Fruit fly (Drosophila melanogaster) whole organism, adult: ENCODE data around the gene CG9008.

Source experiments
- CG7101 ChIP-seq: fragments of 200-800 bp; sonication (Bioruptor generic); optimal IDR thresholded peaks from 2 replicates; lab custom pipeline; 2018; ENCODE audit warnings: missing biosample characterization, mild to moderate bottlenecking, missing genetic modification characterization, moderate library complexity
- Clk ChIP-seq: fragments of 200-800 bp; sonication (Bioruptor generic); optimal IDR thresholded peaks from 2 replicates; lab custom pipeline; 2017; ENCODE audit warnings: missing biosample characterization, missing genetic modification characterization
- Hr96 ChIP-seq: fragments of 200-800 bp; sonication (Bioruptor generic); optimal IDR thresholded peaks from 2 replicates; lab custom pipeline; 2016; ENCODE audit warnings: missing biosample characterization, missing genetic modification characterization
- tj ChIP-seq: fragments of 200-800 bp; sonication (Bioruptor generic); optimal IDR thresholded peaks from 3 replicates; lab custom pipeline; 2017; ENCODE audit warnings: missing biosample characterization, mild to moderate bottlenecking, missing genetic modification characterization, moderate library complexity

- TF ChIP-seq Clk (GFP tag; lab: Kevin White, UChicago), result no peak
- no peak for TF ChIP-seq tj (GFP tag; lab: Kevin White, UChicago)
- TF ChIP-seq Hr96 (GFP tag; lab: Kevin White, UChicago), result no peak
- TF ChIP-seq CG7101 (tag; lab: Kevin White, UChicago), result no peak
Observed at dm6 chr2L:13802075-13802639, 22.2 kb upstream of the CG9008 start.
